Worm (Caenorhabditis elegans): ENCODE results near the gene cyp-14A2.

- no peak for TF ChIP-seq zfh-2 (GFP tag; conservative IDR thresholded peaks at IDR 0.05)
- no peak for TF ChIP-seq tlf-1 (GFP tag; optimal IDR thresholded peaks at IDR 0.05)
- no peak for TF ChIP-seq T26A5.8 (tag; optimal IDR thresholded peaks at IDR 0.05)
- TF ChIP-seq hlh-12 (tag; optimal IDR thresholded peaks at IDR 0.05) = no peak
- TF ChIP-seq nfya-1 (tag; optimal IDR thresholded peaks at IDR 0.05; ENCODE audit: borderline replicate concordance, insufficient read depth) = no peak
- TF ChIP-seq ceh-27 (GFP tag; optimal IDR thresholded peaks at IDR 0.05) = no peak
- no peak for TF ChIP-seq K11D2.4 (GFP tag; IDR thresholded peaks at IDR 0.05)
- TF ChIP-seq snpc-4 (GFP tag; optimal IDR thresholded peaks at IDR 0.05) = no peak
- TF ChIP-seq snpc-4 (tag; optimal IDR thresholded peaks at IDR 0.05) = no peak
- no peak for TF ChIP-seq Y53F4B.3 (GFP tag; IDR thresholded peaks at IDR 0.05)
- TF ChIP-seq madf-6 (GFP tag; IDR thresholded peaks at IDR 0.05) = no peak
- no peak for TF ChIP-seq C06A6.2 (GFP tag; conservative IDR thresholded peaks at IDR 0.05)
- no peak for TF ChIP-seq lin-40 (tag; optimal IDR thresholded peaks at IDR 0.05)
- TF ChIP-seq repo-1 (tag; optimal IDR thresholded peaks at IDR 0.05) = no peak
Measured at ce11 chrX:13310763-13311162, 41.3 kb upstream of the cyp-14A2 start.
